Fruit fly (Drosophila melanogaster) whole organism, embryonic: ENCODE measurements around the gene HemK1.

Experiments
- CG11695 ChIP-seq: fragments of 200-800 bp; sonication (Bioruptor generic); IDR thresholded peaks from 3 replicates; pipeline ENCODE4 v1.3.6; 2022; ENCODE audit warnings: missing biosample characterization, missing genetic modification characterization
- CG12236 ChIP-seq: fragments of 200-800 bp; sonication (Bioruptor generic); optimal IDR thresholded peaks from 2 replicates; lab custom pipeline; 2016; ENCODE audit warnings: missing biosample characterization, missing genetic modification characterization
- CG12744 ChIP-seq: fragments of 200-800 bp; sonication (Bioruptor generic); optimal IDR thresholded peaks from 2 replicates; lab custom pipeline; 2016; ENCODE audit warnings: missing biosample characterization, missing genetic modification characterization
- CG12769 ChIP-seq: fragments of 200-800 bp; sonication (Bioruptor generic); optimal IDR thresholded peaks from 2 replicates; lab custom pipeline; 2019; ENCODE audit warnings: missing biosample characterization, mild to moderate bottlenecking, missing genetic modification characterization, moderate library complexity
- CG15696 ChIP-seq: fragments of 200-800 bp; sonication (Bioruptor generic); optimal IDR thresholded peaks from 2 replicates; lab custom pipeline; 2019; ENCODE audit warnings: missing biosample characterization, mild to moderate bottlenecking, missing genetic modification characterization, moderate library complexity
- CG18476 ChIP-seq: fragments of 200-800 bp; sonication (Bioruptor generic); optimal IDR thresholded peaks from 2 replicates; lab custom pipeline; 2016; ENCODE audit warnings: missing biosample characterization, mild to moderate bottlenecking, missing genetic modification characterization
- CG2202 ChIP-seq: fragments of 200-800 bp; sonication (Bioruptor generic); optimal IDR thresholded peaks from 2 replicates; lab custom pipeline; 2018; ENCODE audit warnings: missing biosample characterization, mild to moderate bottlenecking, missing genetic modification characterization
- CG33213 ChIP-seq: fragments of 200-800 bp; sonication (Bioruptor generic); optimal IDR thresholded peaks from 3 replicates; lab custom pipeline; 2016; ENCODE audit warnings: missing biosample characterization, missing genetic modification characterization
- CG3726 ChIP-seq: fragments of 200-800 bp; sonication (Bioruptor generic); IDR thresholded peaks from 3 replicates; pipeline ENCODE4, ENCODE4 v1.3.6; 2022; ENCODE audit warnings: missing biosample characterization, missing genetic modification characterization
- CG4328 ChIP-seq: fragments of 200-800 bp; sonication (Bioruptor generic); optimal IDR thresholded peaks from 3 replicates; lab custom pipeline; 2017; ENCODE audit warnings: missing biosample characterization, missing genetic modification reagents, missing genetic modification characterization
- CG4820 ChIP-seq: fragments of 200-800 bp; sonication (Bioruptor generic); optimal IDR thresholded peaks from 3 replicates; lab custom pipeline; 2016; ENCODE audit warnings: missing biosample characterization, missing genetic modification characterization
- CG5953 ChIP-seq: fragments of 200-800 bp; sonication (Bioruptor generic); IDR thresholded peaks from 2 replicates; pipeline ENCODE4 v1.3.6; 2022; ENCODE audit warnings: missing biosample characterization, missing genetic modification characterization
- CG7556 ChIP-seq: fragments of 200-800 bp; sonication (Bioruptor generic); optimal IDR thresholded peaks from 2 replicates; lab custom pipeline; 2017; ENCODE audit warnings: missing biosample characterization, mild to moderate bottlenecking, missing genetic modification characterization
- CG8089 ChIP-seq: fragments of 200-800 bp; sonication (Bioruptor generic); optimal IDR thresholded peaks from 3 replicates; lab custom pipeline; 2016; ENCODE audit warnings: missing biosample characterization, missing genetic modification characterization
- CG8359 ChIP-seq: fragments of 200-800 bp; sonication (Bioruptor generic); optimal IDR thresholded peaks from 2 replicates; lab custom pipeline; 2017; ENCODE audit warnings: missing biosample characterization, mild to moderate bottlenecking, missing genetic modification characterization, borderline replicate concordance
- CG8478 ChIP-seq: fragments of >200 bp; optimal IDR thresholded peaks from 2 replicates; lab custom pipeline; 2018
- CG9609 ChIP-seq: fragments of 200-800 bp; sonication (Bioruptor generic); optimal IDR thresholded peaks from 3 replicates; lab custom pipeline; 2016; ENCODE audit warnings: missing biosample characterization, missing genetic modification characterization
- CHES-1-like ChIP-seq: fragments of 200-800 bp; sonication (Bioruptor generic); optimal IDR thresholded peaks from 2 replicates; lab custom pipeline; 2016; ENCODE audit warnings: missing biosample characterization, missing genetic modification characterization
- Dll ChIP-seq: fragments of 200-800 bp; sonication (Bioruptor generic); IDR thresholded peaks from 4 replicates; pipeline ENCODE4 v1.3.6; 2022; ENCODE audit warnings: missing biosample characterization, missing genetic modification characterization; ENCODE audit not compliant: partially characterized antibody
- Ets65A ChIP-seq: fragments of 200-800 bp; sonication (Bioruptor generic); peaks from one replicate; lab custom pipeline; 2016; ENCODE audit warnings: missing biosample characterization, missing genetic modification characterization
- Fer2 ChIP-seq: fragments of 200-800 bp; sonication (Bioruptor generic); optimal IDR thresholded peaks from 2 replicates; lab custom pipeline; 2018; ENCODE audit warnings: missing biosample characterization, mild to moderate bottlenecking, missing genetic modification characterization, moderate library complexity
- Fer3 ChIP-seq: fragments of 200-800 bp; sonication (Bioruptor generic); optimal IDR thresholded peaks from 2 replicates; lab custom pipeline; 2018; ENCODE audit warnings: missing biosample characterization, mild to moderate bottlenecking, missing genetic modification characterization, moderate library complexity
- Gsc ChIP-seq: fragments of 200-800 bp; sonication (Bioruptor generic); IDR thresholded peaks from 2 replicates; pipeline ENCODE4 v1.3.6; 2022; ENCODE audit warnings: missing biosample characterization, missing genetic modification characterization
- Lhr ChIP-seq: fragments of 200-800 bp; sonication (Bioruptor generic); optimal IDR thresholded peaks from 3 replicates; lab custom pipeline; 2017; ENCODE audit warnings: mild to moderate bottlenecking, missing biosample characterization, missing genetic modification reagents, missing genetic modification characterization
- Optix ChIP-seq: fragments of 200-800 bp; sonication (Bioruptor generic); IDR thresholded peaks from 3 replicates; pipeline ENCODE4 v1.3.6; 2022; ENCODE audit warnings: missing biosample characterization, missing genetic modification characterization
- Pdp1 ChIP-seq, 2 experiments: fragments of 200-800 bp; sonication (Bioruptor generic); optimal IDR thresholded peaks; 3 replicates each; lab custom pipeline; 2016; ENCODE audit warnings: missing biosample characterization in 2 of 2, missing genetic modification characterization in 2 of 2, mild to moderate bottlenecking in 1 of 2, moderate library complexity in 1 of 2
- Rfx ChIP-seq: fragments of 200-800 bp; sonication (Bioruptor generic); IDR thresholded peaks from 2 replicates; pipeline ENCODE4 v1.3.6; 2022; ENCODE audit warnings: missing biosample characterization, missing genetic modification characterization
- Rx ChIP-seq: fragments of 200-800 bp; sonication (Bioruptor generic); IDR thresholded peaks from 2 replicates; pipeline ENCODE4 v1.3.6; 2022; ENCODE audit warnings: missing biosample characterization, missing genetic modification characterization
- Ssrp ChIP-seq: fragments of 200-800 bp; sonication (Bioruptor generic); optimal IDR thresholded peaks from 2 replicates; lab custom pipeline; 2018; ENCODE audit warnings: missing biosample characterization, mild to moderate bottlenecking, missing genetic modification characterization, moderate library complexity
- Tbp ChIP-seq: fragments of >200 bp; optimal IDR thresholded peaks from 2 replicates; lab custom pipeline; 2018; ENCODE audit warnings: missing biosample characterization, missing genetic modification characterization
- abd-A ChIP-seq: fragments of 200-800 bp; sonication (Bioruptor generic); optimal IDR thresholded peaks from 3 replicates; lab custom pipeline; 2019; ENCODE audit warnings: missing biosample characterization, mild to moderate bottlenecking, missing genetic modification characterization, moderate library complexity
- amos ChIP-seq: fragments of 200-800 bp; sonication (Bioruptor generic); IDR thresholded peaks from 2 replicates; pipeline ENCODE4 v1.3.6; 2022; ENCODE audit warnings: missing biosample characterization, missing genetic modification characterization; ENCODE audit not compliant: partially characterized antibody
- ash1 ChIP-seq: fragments of 200-800 bp; sonication (Bioruptor generic); optimal IDR thresholded peaks from 2 replicates; lab custom pipeline; 2018; ENCODE audit warnings: missing biosample characterization, mild to moderate bottlenecking, missing genetic modification characterization
- ato ChIP-seq: fragments of 200-800 bp; sonication (Bioruptor generic); IDR thresholded peaks from 2 replicates; pipeline ENCODE4 v1.3.6; 2022; ENCODE audit warnings: missing biosample characterization, missing genetic modification characterization; ENCODE audit not compliant: partially characterized antibody
- bigmax ChIP-seq: fragments of 200-800 bp; sonication (Bioruptor generic); optimal IDR thresholded peaks from 2 replicates; lab custom pipeline; 2018; ENCODE audit warnings: missing biosample characterization, mild to moderate bottlenecking, missing genetic modification characterization
- chif ChIP-seq, 2 experiments: fragments of 200-800 bp; sonication (Bioruptor generic); optimal IDR thresholded peaks; 3 replicates each; lab custom pipeline; 2016; ENCODE audit warnings: missing biosample characterization in 2 of 2, missing genetic modification characterization in 2 of 2
- ci ChIP-seq: fragments of 200-800 bp; sonication (Bioruptor generic); IDR thresholded peaks from 3 replicates; pipeline ENCODE4 v1.3.6; 2022; ENCODE audit warnings: missing biosample characterization, missing genetic modification characterization
- dati ChIP-seq: fragments of 200-800 bp; sonication (Bioruptor generic); IDR thresholded peaks from 2 replicates; pipeline ENCODE4 v1.3.6; 2022; ENCODE audit warnings: missing biosample characterization, missing genetic modification characterization
- grn ChIP-seq: fragments of 200-800 bp; sonication (Bioruptor generic); optimal IDR thresholded peaks from 3 replicates; lab custom pipeline; 2017; ENCODE audit warnings: missing biosample characterization, missing genetic modification characterization
- gt ChIP-seq: fragments of 200-800 bp; sonication (Bioruptor generic); IDR thresholded peaks from 2 replicates; pipeline ENCODE4 v1.3.6; 2022; ENCODE audit warnings: missing biosample characterization, missing genetic modification characterization
- insv ChIP-seq, 2 experiments: fragments of 200-800 bp; sonication (Bioruptor generic); optimal IDR thresholded peaks; 3 replicates each; lab custom pipeline; 2016 to 2018; ENCODE audit warnings: missing biosample characterization in 2 of 2, missing genetic modification characterization in 2 of 2
- lab ChIP-seq: fragments of 200-800 bp; sonication (Bioruptor generic); optimal IDR thresholded peaks from 3 replicates; lab custom pipeline; 2017; ENCODE audit warnings: missing biosample characterization, missing genetic modification characterization, mild to moderate bottlenecking, moderate library complexity, missing genetic modification reagents
- lbe ChIP-seq: fragments of 200-800 bp; sonication (Bioruptor generic); optimal IDR thresholded peaks from 2 replicates; lab custom pipeline; 2016; ENCODE audit warnings: missing biosample characterization, mild to moderate bottlenecking, missing genetic modification characterization
- peb ChIP-seq: fragments of 200-800 bp; sonication (Bioruptor generic); IDR thresholded peaks from 2 replicates; pipeline ENCODE4 v1.3.6; 2022; ENCODE audit warnings: missing biosample characterization, missing genetic modification characterization
- pzg ChIP-seq: fragments of 200-800 bp; sonication (Bioruptor generic); optimal IDR thresholded peaks from 3 replicates; lab custom pipeline; 2018; ENCODE audit warnings: missing biosample characterization, mild to moderate bottlenecking, missing genetic modification characterization, moderate library complexity
- salm ChIP-seq: fragments of 200-800 bp; sonication (Bioruptor generic); optimal IDR thresholded peaks from 2 replicates; lab custom pipeline; 2018; ENCODE audit warnings: missing biosample characterization, mild to moderate bottlenecking, missing genetic modification characterization
- sug ChIP-seq: fragments of 200-800 bp; optimal IDR thresholded peaks from 2 replicates; lab custom pipeline; 2019; ENCODE audit warnings: missing biosample characterization, mild to moderate bottlenecking, missing genetic modification characterization, moderate library complexity
- tap ChIP-seq: fragments of 200-800 bp; optimal IDR thresholded peaks from 3 replicates; lab custom pipeline; 2019; ENCODE audit warnings: missing biosample characterization, mild to moderate bottlenecking, missing genetic modification characterization, moderate library complexity
- tx ChIP-seq: fragments of 200-800 bp; sonication (Bioruptor generic); optimal IDR thresholded peaks from 2 replicates; lab custom pipeline; 2016; ENCODE audit warnings: missing biosample characterization, missing genetic modification characterization
- usp ChIP-seq: fragments of >200 bp; optimal IDR thresholded peaks from 2 replicates; lab custom pipeline; 2017; ENCODE audit warnings: missing biosample characterization, missing genetic modification characterization

Gene HemK1

DNA sequence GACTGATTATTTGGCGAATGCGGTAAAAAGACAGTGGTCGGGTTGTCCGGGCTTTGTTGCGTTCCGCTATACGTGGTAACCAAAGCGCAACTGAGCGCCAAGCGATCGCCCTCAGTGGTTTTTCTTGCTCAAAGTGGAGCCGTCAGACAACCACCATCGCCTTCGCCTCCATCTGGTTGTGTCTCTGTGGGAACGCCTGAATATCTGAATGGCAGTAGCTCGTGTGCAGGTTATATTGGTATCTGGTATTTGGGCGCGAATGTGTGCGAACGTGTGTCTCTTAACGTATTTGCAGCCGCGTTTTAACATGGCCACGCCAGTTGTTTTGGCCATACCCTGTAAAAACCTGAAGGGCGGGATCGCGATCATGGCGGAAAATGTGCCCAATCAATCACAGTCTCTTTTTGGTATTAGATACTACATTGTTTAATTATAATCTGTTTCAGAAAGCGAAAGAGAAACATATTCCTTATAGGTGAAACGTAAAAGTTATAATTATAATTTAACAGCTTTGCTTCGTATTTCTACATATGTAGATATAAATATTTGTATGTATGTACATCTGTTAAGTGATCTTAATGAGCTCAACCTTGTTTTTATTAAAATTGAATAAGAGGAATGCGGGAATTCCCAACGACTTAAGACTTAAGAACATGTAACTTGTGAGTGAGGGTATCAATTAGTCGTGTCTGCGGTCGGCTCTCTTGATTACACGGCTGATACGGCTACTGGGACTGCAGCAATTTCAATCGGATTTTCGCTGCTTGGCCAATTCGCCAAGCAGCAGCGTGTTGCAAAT lies 4.7 kb upstream of the HemK1 start (continued):
- no peak for TF ChIP-seq Optix (GFP tag; lab: Robert Waterston, UW)
- no peak for TF ChIP-seq lbe (GFP tag; lab: Kevin White, UChicago)
- no peak for TF ChIP-seq Rx (GFP tag; lab: Robert Waterston, UW)
- TF ChIP-seq CG8089 (GFP tag; lab: Kevin White, UChicago) = no peak
- no peak for TF ChIP-seq Dll
- no peak for TF ChIP-seq dati
- peak; percentile 27 for TF ChIP-seq abd-A (tag; lab: Kevin White, UChicago)
- no peak for TF ChIP-seq CG33213 (GFP tag; lab: Kevin White, UChicago)
- no peak for TF ChIP-seq gt (GFP tag; lab: Robert Waterston, UW)
- TF ChIP-seq Ssrp (tag; lab: Kevin White, UChicago) = no peak
- TF ChIP-seq Fer2 = no peak
- TF ChIP-seq tx (GFP tag; lab: Kevin White, UChicago) = no peak
- TF ChIP-seq CG12236 (GFP tag; lab: Kevin White, UChicago) = no peak
- no peak for TF ChIP-seq salm (tag; lab: Kevin White, UChicago)
- no peak for TF ChIP-seq ash1
- TF ChIP-seq pzg (GFP tag; lab: Kevin White, UChicago) = no peak
- TF ChIP-seq ato (GFP tag; lab: Robert Waterston, UW) = no peak
- no peak for TF ChIP-seq Tbp (GFP tag; lab: Kevin White, UChicago)
- TF ChIP-seq CHES-1-like (GFP tag; lab: Kevin White, UChicago) = no peak
- no peak for TF ChIP-seq sug (tag; lab: Kevin White, UChicago)
- TF ChIP-seq CG11695 (GFP tag; lab: Robert Waterston, UW) = 0 out of 3 replicates have a peak, but pooled peaks have one; percentile 8
- no peak for TF ChIP-seq usp (GFP tag; lab: Kevin White, UChicago)
- TF ChIP-seq lab = peak; percentile 14
- no peak for TF ChIP-seq CG4328 (GFP tag; lab: Kevin White, UChicago)
- TF ChIP-seq amos = no peak; the same call in 1 of the 2 replicates
- TF ChIP-seq CG8478 (lab: Kevin White, UChicago) = no peak
- no peak for TF ChIP-seq tap (tag; lab: Kevin White, UChicago)
- no peak for TF ChIP-seq Lhr (GFP tag; lab: Kevin White, UChicago)
- TF ChIP-seq CG2202 (tag; lab: Kevin White, UChicago) = no peak
- no peak for TF ChIP-seq CG5953
- no peak for TF ChIP-seq chif (GFP tag; optimal IDR thresholded peaks at IDR 0.05; lab: Kevin White, UChicago)
- TF ChIP-seq Ets65A = no peak
- TF ChIP-seq ci (GFP tag; lab: Robert Waterston, UW) = peak; percentile 53; the same call in 1 of the 3 replicates
- TF ChIP-seq CG9609 = no peak
- peak; percentile 81 for TF ChIP-seq CG12769 (tag; lab: Kevin White, UChicago)
- no peak for TF ChIP-seq CG3726
- TF ChIP-seq Pdp1 (GFP tag; optimal IDR thresholded peaks at IDR 0.05; lab: Kevin White, UChicago) = no peak
- TF ChIP-seq bigmax (GFP tag; lab: Kevin White, UChicago) = no peak
- no peak for TF ChIP-seq Fer3 (tag; lab: Kevin White, UChicago)
- TF ChIP-seq CG18476 (GFP tag; lab: Kevin White, UChicago) = peak; percentile 40
- no peak for TF ChIP-seq insv (GFP tag; optimal IDR thresholded peaks at IDR 0.05; lab: Kevin White, UChicago)
- TF ChIP-seq Gsc = no peak
- peak; percentile 4 for TF ChIP-seq CG4820
- no peak for TF ChIP-seq CG8359 (GFP tag; lab: Kevin White, UChicago)
- peak; percentile 8 for TF ChIP-seq CG7556
- no peak for TF ChIP-seq CG12744 (GFP tag; lab: Kevin White, UChicago)
- no peak for TF ChIP-seq CG15696
- TF ChIP-seq peb (GFP tag; lab: Robert Waterston, UW) = no peak
- TF ChIP-seq Rfx (GFP tag; lab: Robert Waterston, UW) = no peak; the same call in 1 of the 2 replicates
- no peak for TF ChIP-seq grn (GFP tag; lab: Kevin White, UChicago)
